Worm (Caenorhabditis elegans) whole organism, young adult: ENCODE results near the gene F40F9.10.

Experiments
- B0261.1 ChIP-seq: sonication (generic microtip); optimal IDR thresholded peaks from 2 replicates; lab custom pipeline; 2016; ENCODE audit warnings: mild to moderate bottlenecking, missing genetic modification characterization, moderate library complexity, missing compliant biosample characterization
- C06A6.2 ChIP-seq: fragments of 200-800 bp; sonication (Bioruptor generic); conservative IDR thresholded peaks from 2 replicates; pipeline ENCODE4 v1.3.6; 2022; ENCODE audit warnings: missing genetic modification characterization, missing compliant biosample characterization
- F10E7.11 ChIP-seq: sonication (generic microtip); optimal IDR thresholded peaks from 2 replicates; lab custom pipeline; 2017; ENCODE audit warnings: mild to moderate bottlenecking, missing genetic modification characterization, moderate library complexity, missing compliant biosample characterization
- F39B2.1 ChIP-seq: fragments of 200-800 bp; sonication (Bioruptor generic); IDR thresholded peaks from 2 replicates; pipeline ENCODE4 v1.3.6; 2022; ENCODE audit warnings: missing genetic modification reagents, missing genetic modification characterization, missing compliant biosample characterization
- F49E8.2 ChIP-seq: sonication (generic microtip); optimal IDR thresholded peaks from 3 replicates; lab custom pipeline; 2017; ENCODE audit warnings: missing genetic modification characterization, mild to moderate bottlenecking, missing compliant biosample characterization, antibody characterized with exemption, moderate library complexity; ENCODE audit not compliant: insufficient read depth
- F57C9.4 ChIP-seq: sonication (generic microtip); optimal IDR thresholded peaks from 2 replicates; lab custom pipeline; 2017; ENCODE audit warnings: mild to moderate bottlenecking, missing genetic modification characterization, missing compliant biosample characterization
- K12H6.12 ChIP-seq: fragments of 200-800 bp; sonication (Bioruptor generic); optimal IDR thresholded peaks from 2 replicates; lab custom pipeline; 2018; ENCODE audit warnings: mild to moderate bottlenecking, missing genetic modification characterization, missing compliant biosample characterization
- T07F8.4 ChIP-seq: sonication (generic microtip); optimal IDR thresholded peaks from 2 replicates; lab custom pipeline; 2016; ENCODE audit warnings: mild to moderate bottlenecking, missing genetic modification characterization, moderate library complexity, missing compliant biosample characterization
- Y53F4B.3 ChIP-seq: fragments of 200-800 bp; sonication (Bioruptor generic); IDR thresholded peaks from 2 replicates; pipeline ENCODE4 v1.3.6; 2022; ENCODE audit warnings: missing genetic modification reagents, missing genetic modification characterization, missing compliant biosample characterization
- Y67H2A.10 ChIP-seq: fragments of 200-800 bp; sonication (Bioruptor generic); conservative IDR thresholded peaks from 2 replicates; pipeline ENCODE4 v1.3.6; 2022; ENCODE audit warnings: missing genetic modification reagents, missing genetic modification characterization, missing compliant biosample characterization
- attf-5 ChIP-seq: fragments of 200-800 bp; sonication (Bioruptor generic); optimal IDR thresholded peaks from 2 replicates; lab custom pipeline; 2018; ENCODE audit warnings: mild to moderate bottlenecking, missing genetic modification characterization, missing compliant biosample characterization
- bed-2 ChIP-seq: fragments of 200-800 bp; sonication (Bioruptor generic); IDR thresholded peaks from 2 replicates; pipeline ENCODE4 v1.3.6; 2022; ENCODE audit warnings: missing genetic modification reagents, missing genetic modification characterization, missing compliant biosample characterization
- dox-1 ChIP-seq: fragments of 200-800 bp; sonication (Bioruptor generic); IDR thresholded peaks from 2 replicates; pipeline ENCODE4 v1.3.6; 2022; ENCODE audit warnings: missing genetic modification reagents, missing genetic modification characterization, missing compliant biosample characterization
- ekl-4 ChIP-seq: fragments of 200-800 bp; sonication (Bioruptor generic); IDR thresholded peaks from 2 replicates; pipeline ENCODE4 v1.3.6; 2022; ENCODE audit warnings: missing genetic modification reagents, missing genetic modification characterization, missing compliant biosample characterization
- gei-17 ChIP-seq: fragments of 200-800 bp; sonication (Bioruptor generic); optimal IDR thresholded peaks from 2 replicates; lab custom pipeline; 2018; ENCODE audit warnings: mild to moderate bottlenecking, missing genetic modification characterization, missing compliant biosample characterization
- hmg-1.2 ChIP-seq: fragments of 200-800 bp; sonication (Bioruptor generic); IDR thresholded peaks from 2 replicates; pipeline ENCODE4 v1.3.6; 2022; ENCODE audit warnings: missing genetic modification reagents, missing genetic modification characterization, missing compliant biosample characterization
- hrde-1 ChIP-seq: sonication (generic microtip); optimal IDR thresholded peaks from 2 replicates; lab custom pipeline; 2016; ENCODE audit warnings: missing genetic modification characterization, mild to moderate bottlenecking, missing compliant biosample characterization, moderate library complexity, missing genotype, missing genetic modification reagents, borderline replicate concordance
- let-526 ChIP-seq: fragments of 200-800 bp; sonication (Bioruptor generic); IDR thresholded peaks from 2 replicates; pipeline ENCODE4 v1.3.6; 2022; ENCODE audit warnings: missing genetic modification reagents, missing genetic modification characterization, missing compliant biosample characterization
- let-607 ChIP-seq, 2 experiments: fragments of 200-800 bp in 1 of 2; sonication (Bioruptor generic) in 1 of 2; sonication (generic microtip) in 1 of 2; optimal IDR thresholded peaks; 2 replicates each; lab custom pipeline; 2016 to 2018; ENCODE audit warnings: mild to moderate bottlenecking in 2 of 2, missing compliant biosample characterization in 2 of 2, missing genetic modification characterization in 2 of 2, moderate library complexity in 2 of 2, missing genotype in 1 of 2
- lin-40 ChIP-seq: sonication (generic microtip); optimal IDR thresholded peaks from 2 replicates; lab custom pipeline; 2016; ENCODE audit warnings: missing genetic modification characterization, mild to moderate bottlenecking, missing compliant biosample characterization, missing genotype, missing genetic modification reagents
- lin-54 ChIP-seq: fragments of 200-800 bp; sonication (Bioruptor generic); optimal IDR thresholded peaks from 2 replicates; lab custom pipeline; 2018; ENCODE audit warnings: mild to moderate bottlenecking, missing genetic modification characterization, missing compliant biosample characterization
- lir-1 ChIP-seq: fragments of 200-800 bp; sonication (Bioruptor generic); conservative IDR thresholded peaks from 2 replicates; pipeline ENCODE4 v1.3.6; 2022; ENCODE audit warnings: missing genetic modification reagents, missing genetic modification characterization, missing compliant biosample characterization
- madf-3 ChIP-seq: fragments of 200-800 bp; sonication (Bioruptor generic); IDR thresholded peaks from 2 replicates; pipeline ENCODE4 v1.3.6; 2022; ENCODE audit warnings: missing genetic modification reagents, missing genetic modification characterization, missing compliant biosample characterization
- mcd-1 ChIP-seq: fragments of 200-800 bp; sonication (Bioruptor generic); IDR thresholded peaks from 2 replicates; pipeline ENCODE4 v1.3.6; 2022; ENCODE audit warnings: missing genetic modification reagents, missing genetic modification characterization, missing compliant biosample characterization
- mel-28 ChIP-seq: sonication (generic microtip); optimal IDR thresholded peaks from 2 replicates; lab custom pipeline; 2016; ENCODE audit warnings: borderline replicate concordance, mild to moderate bottlenecking, missing genetic modification characterization, missing compliant biosample characterization
- mes-4 ChIP-seq: sonication (generic microtip); optimal IDR thresholded peaks from 2 replicates; lab custom pipeline; 2016; ENCODE audit warnings: missing genotype, missing genetic modification characterization, missing compliant biosample characterization
- nhr-80 ChIP-seq: sonication (generic microtip); optimal IDR thresholded peaks from 2 replicates; lab custom pipeline; 2016; ENCODE audit warnings: missing genetic modification characterization, missing compliant biosample characterization
- nhr-90 ChIP-seq: sonication (generic microtip); optimal IDR thresholded peaks from 2 replicates; lab custom pipeline; 2016; ENCODE audit warnings: missing genotype, mild to moderate bottlenecking, missing genetic modification characterization, missing compliant biosample characterization
- repo-1 ChIP-seq: sonication (generic microtip); optimal IDR thresholded peaks from 2 replicates; lab custom pipeline; 2017; ENCODE audit warnings: mild to moderate bottlenecking, missing genetic modification characterization, missing compliant biosample characterization
- somi-1 ChIP-seq: fragments of 200-800 bp; sonication (Bioruptor generic); optimal IDR thresholded peaks from 2 replicates; lab custom pipeline; 2018; ENCODE audit warnings: mild to moderate bottlenecking, missing genetic modification characterization, missing compliant biosample characterization
- unc-62 ChIP-seq: fragments of 150-350 bp; optimal IDR thresholded peaks from 2 replicates; lab custom pipeline; 2014; ENCODE audit warnings: missing biosample characterization, missing genetic modification reagents, missing genetic modification characterization
- ztf-18 ChIP-seq: sonication (generic microtip); optimal IDR thresholded peaks from 2 replicates; lab custom pipeline; 2016; ENCODE audit warnings: missing genotype, mild to moderate bottlenecking, missing genetic modification characterization, missing compliant biosample characterization
- ztf-28 ChIP-seq: fragments of 200-800 bp; sonication (Bioruptor generic); IDR thresholded peaks from 2 replicates; pipeline ENCODE4 v1.3.6; 2022; ENCODE audit warnings: missing genetic modification reagents, missing genetic modification characterization, missing compliant biosample characterization
- ztf-6 ChIP-seq: fragments of 200-800 bp; sonication (Bioruptor generic); IDR thresholded peaks from 2 replicates; pipeline ENCODE4 v1.3.6; 2022; ENCODE audit warnings: missing genetic modification reagents, missing genetic modification characterization, missing compliant biosample characterization

Gene F40F9.10

ce11 chrV:9713532-9713931 lies at the start of gene F40F9.10:
F40F9.10 (minus strand) TSS chrV:9713632.
- TF ChIP-seq bed-2 (GFP tag; lab: Robert Waterston, UW) (no peak), attf-5 (GFP tag; lab: Kevin White, UChicago) (no peak), F49E8.2 (tag; lab: Kevin White, UChicago) (no peak), ekl-4 (no peak), lir-1 (no peak), hrde-1 (tag; lab: Kevin White, UChicago) (no peak), mcd-1 (GFP tag; lab: Robert Waterston, UW) (no peak), ztf-6 (GFP tag; lab: Robert Waterston, UW) (no peak), lin-40 (no peak), dox-1 (GFP tag; lab: Robert Waterston, UW) (no peak), let-607 (tag; optimal IDR thresholded peaks at IDR 0.05; lab: Kevin White, UChicago) (no peak), mel-28 (tag; lab: Kevin White, UChicago) (no peak), hmg-1.2 (no peak), K12H6.12 (tag; lab: Kevin White, UChicago) (no peak), madf-3 (no peak), T07F8.4 (tag; lab: Kevin White, UChicago) (no peak), F57C9.4 (no peak), mes-4 (tag; lab: Kevin White, UChicago) (no peak), gei-17 (GFP tag; lab: Kevin White, UChicago) (no peak)

DNA sequence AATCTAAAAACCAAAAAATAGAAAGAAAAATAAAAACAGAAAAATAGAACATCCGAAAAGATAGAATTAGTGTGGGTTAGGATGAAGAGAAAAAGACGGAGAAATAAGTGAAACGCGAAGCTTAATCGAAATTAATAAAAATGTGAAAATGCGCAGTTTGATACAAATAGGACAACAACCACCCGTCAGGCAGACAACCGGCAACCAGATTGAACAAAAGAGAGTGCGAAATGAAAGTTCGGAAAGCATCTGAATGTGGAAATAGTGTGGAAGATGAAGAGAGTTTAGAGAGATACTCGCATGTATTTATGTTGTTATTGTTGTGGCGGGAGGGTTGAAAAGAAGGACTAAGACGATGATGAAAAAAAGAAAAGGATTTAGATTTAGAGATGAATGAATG lies 45.0 kb upstream of the F40F9.10 start:
- TF ChIP-seq repo-1 (tag; lab: Kevin White, UChicago) (no peak), hmg-1.2 (no peak), ztf-6 (GFP tag; lab: Robert Waterston, UW) (no peak), let-526 (no peak), Y53F4B.3 (GFP tag; lab: Robert Waterston, UW) (no peak)

- no peak for TF ChIP-seq lin-54 (GFP tag; lab: Kevin White, UChicago)
- no peak for TF ChIP-seq madf-3
- TF ChIP-seq somi-1: no peak
- no peak for TF ChIP-seq C06A6.2 (GFP tag; lab: Robert Waterston, UW)
- no peak for TF ChIP-seq nhr-90
Measured at ce11 chrV:9757884-9758283, 44.5 kb upstream of the F40F9.10 start, which contains the start of gene F58E6.11. F58E6.11 (minus strand) TSS chrV:9757984.

ce11 chrV:9756242-9756641 lies 42.8 kb upstream of the F40F9.10 start, which contains the start of gene hrg-3:
hrg-3 (plus strand) TSS chrV:9756468.
- TF ChIP-seq nhr-80 (tag; lab: Kevin White, UChicago) (peak; percentile 72), bed-2 (GFP tag; lab: Robert Waterston, UW) (no peak), unc-62 (GFP tag; lab: Kevin White, UChicago) (peak; percentile 18)

DNA sequence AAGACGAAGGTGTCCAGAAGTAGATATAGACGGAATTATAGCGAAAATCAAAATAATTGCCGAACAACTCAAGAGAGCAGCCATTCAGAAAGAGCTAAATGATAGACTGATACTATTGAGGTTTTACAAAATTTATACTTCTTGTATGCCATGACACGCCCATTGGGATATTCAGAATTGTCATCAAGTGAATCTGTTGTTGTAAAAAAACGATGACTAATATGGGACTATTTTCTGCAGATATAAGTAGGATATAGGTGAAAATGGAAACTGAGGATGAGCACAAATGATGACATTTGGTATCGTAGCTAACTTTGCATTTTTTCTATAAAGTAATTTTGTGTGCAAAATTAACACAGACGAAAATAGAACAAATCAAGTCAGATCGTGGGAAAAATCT lies 42.3 kb upstream of the F40F9.10 start, which contains the start of gene F58E6.8:
Gene F58E6.8 (minus strand): TSS at position 101 of the 400 bp plus-strand sequence.
- TF ChIP-seq F39B2.1 (GFP tag; lab: Robert Waterston, UW) (no peak), Y67H2A.10 (GFP tag; lab: Robert Waterston, UW) (no peak), B0261.1 (tag; lab: Kevin White, UChicago) (no peak), repo-1 (tag; lab: Kevin White, UChicago) (no peak), ztf-18 (no peak), F10E7.11 (tag; lab: Kevin White, UChicago) (no peak), ztf-28 (GFP tag; lab: Robert Waterston, UW) (no peak)
